Worm (Caenorhabditis elegans): ENCODE results near the gene gcy-19.

DNA sequence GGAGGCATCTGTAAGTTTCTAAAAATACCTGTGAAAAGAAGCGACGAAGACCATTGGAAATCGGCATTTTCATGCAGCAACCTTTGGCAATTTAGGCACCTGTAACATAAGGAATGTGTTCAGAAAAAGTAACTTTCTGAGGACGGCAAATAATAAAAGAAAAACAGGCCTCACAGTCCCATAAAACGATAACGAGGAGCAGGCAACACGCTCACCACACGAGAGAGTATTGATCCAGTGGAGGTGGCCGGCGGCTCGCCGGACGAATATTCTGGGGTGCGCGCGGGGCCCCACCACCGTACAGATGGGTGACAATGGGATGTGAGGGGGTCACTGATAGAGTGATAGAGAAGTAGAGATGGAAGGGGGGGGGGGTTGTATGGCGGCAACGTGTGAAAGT, 15.8 kb upstream of the gcy-19 start, which contains the start of gene F02E11.3:
- TF ChIP-seq mab-5 (tag; optimal IDR thresholded peaks at IDR 0.05) (no peak), unc-39 (tag; optimal IDR thresholded peaks at IDR 0.05) (no peak)

Measured in whole organism, mixed stage, embryonic.